Worm (Caenorhabditis elegans) whole organism, L3 larva: ENCODE results near the gene cua-1.

ENCODE experiments used
- elt-3 ChIP-seq, 3 experiments: fragments of 150-350 bp in 1 of 3; sonication (generic microtip) in 2 of 3; optimal IDR thresholded peaks; 2 replicates in 2 of 3; 4 replicates in 1 of 3; lab custom pipeline; 2014 to 2017; ENCODE audit warnings: missing biosample characterization in 3 of 3, missing genetic modification characterization in 3 of 3
- ztf-11 ChIP-seq: fragments of 150-350 bp; optimal IDR thresholded peaks from 2 replicates; lab custom pipeline; 2014; ENCODE audit warnings: missing biosample characterization, missing genetic modification characterization

DNA sequence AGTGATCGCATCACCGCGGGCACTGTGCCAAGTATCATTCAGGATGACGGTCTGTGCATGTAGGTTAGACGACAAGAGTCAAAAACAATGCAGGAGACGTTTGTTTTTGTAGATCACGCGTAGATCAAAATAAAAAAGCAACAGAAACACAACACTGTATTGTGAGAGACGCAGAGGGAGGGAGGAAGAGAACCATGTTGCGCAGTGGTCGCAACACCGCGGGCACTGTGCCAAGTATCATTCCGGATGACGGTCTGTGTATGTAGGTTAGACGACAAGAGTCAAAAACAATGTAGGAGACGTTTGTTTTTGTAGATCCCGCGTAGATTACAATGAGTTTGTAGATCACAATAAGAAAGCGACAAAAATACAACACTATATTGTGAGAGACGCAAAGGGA, 36.1 kb downstream of the cua-1 start:
- TF ChIP-seq ztf-11: no peak
- TF ChIP-seq elt-3 (tag; optimal IDR thresholded peaks at IDR 0.05; lab: Kevin White, UChicago): no peak
